Fruit fly (Drosophila melanogaster) whole organism: ENCODE results near the gene CG31698.

Source experiments
- CG8478 ChIP-seq: fragments of >200 bp; optimal IDR thresholded peaks from 2 replicates; lab custom pipeline; 2018; ENCODE audit warnings: inconsistent platforms
- Dll ChIP-seq: fragments of >200 bp; optimal IDR thresholded peaks from 2 replicates; lab custom pipeline; 2017
- pan ChIP-seq: fragments of >200 bp; optimal IDR thresholded peaks from 2 replicates; lab custom pipeline; 2017
- usp ChIP-seq: fragments of >200 bp; optimal IDR thresholded peaks from 2 replicates; lab custom pipeline; 2017; ENCODE audit warnings: missing biosample characterization, missing genetic modification characterization, mixed read lengths

DNA sequence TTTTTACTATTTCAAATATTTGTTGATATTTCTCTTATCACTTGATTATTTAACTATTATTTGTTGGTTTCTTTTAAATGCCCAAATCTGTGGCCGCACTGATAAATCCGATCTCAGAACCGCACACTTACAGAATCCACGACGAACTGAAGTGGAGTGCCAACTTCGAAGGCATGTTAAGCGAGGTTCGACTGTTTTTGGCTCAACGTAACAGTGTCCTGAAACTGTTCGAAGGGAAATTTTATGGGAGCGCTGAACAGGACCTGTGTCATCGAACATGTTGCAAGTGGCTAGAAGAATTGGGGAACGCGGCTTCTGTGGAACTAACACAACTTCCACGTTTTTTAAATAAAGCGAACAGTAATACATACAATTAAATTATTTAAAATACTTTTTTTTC is 25.9 kb upstream of the CG31698 start:
- TF ChIP-seq Dll (lab: Kevin White, UChicago) (no peak), CG8478 (lab: Kevin White, UChicago) (no peak), pan (no peak), usp (GFP tag; lab: Kevin White, UChicago) (no peak)
